Worm (Caenorhabditis elegans) whole organism, L1 larva: ENCODE results near the gene srh-132.

Experiments used
- Y116A8C.19 ChIP-seq: sonication (generic microtip); optimal IDR thresholded peaks from 2 replicates; lab custom pipeline; 2016; ENCODE audit warnings: missing compliant biosample characterization, missing genetic modification characterization, borderline replicate concordance
- ces-1 ChIP-seq: fragments of 150-350 bp; optimal IDR thresholded peaks from 2 replicates; lab custom pipeline; 2014; ENCODE audit warnings: missing biosample characterization, missing genetic modification reagents, missing genetic modification characterization
- dpl-1 ChIP-seq, 3 experiments: fragments of 150-350 bp in 2 of 3; sonication (generic microtip) in 1 of 3; optimal IDR thresholded peaks; 2 replicates each; lab custom pipeline; 2014 to 2017; ENCODE audit warnings: missing biosample characterization in 3 of 3, missing genetic modification characterization in 3 of 3, missing genetic modification reagents in 3 of 3
- egl-27 ChIP-seq, 2 experiments: fragments of 150-350 bp in 1 of 2; sonication (generic microtip); optimal IDR thresholded peaks; 3 replicates each; lab custom pipeline; 2017 to 2018; ENCODE audit warnings: missing biosample characterization in 2 of 2, missing genetic modification characterization in 2 of 2, missing genetic modification reagents in 2 of 2
- elt-2 ChIP-seq: sonication (generic microtip); optimal IDR thresholded peaks from 2 replicates; lab custom pipeline; 2016; ENCODE audit warnings: missing genetic modification characterization, mild to moderate bottlenecking, inconsistent platforms, missing compliant biosample characterization, missing genetic modification reagents
- lin-13 ChIP-seq: fragments of 150-350 bp; optimal IDR thresholded peaks from 2 replicates; lab custom pipeline; 2014; ENCODE audit warnings: missing biosample characterization, missing genetic modification reagents, missing genetic modification characterization
- mdl-1 ChIP-seq, 2 experiments: fragments of 150-350 bp; optimal IDR thresholded peaks; 2 replicates each; lab custom pipeline; 2014 to 2017; ENCODE audit warnings: missing biosample characterization in 2 of 2, missing genetic modification characterization in 2 of 2, inconsistent platforms in 1 of 2
- nhr-11 ChIP-seq: fragments of 150-350 bp; optimal IDR thresholded peaks from 2 replicates; lab custom pipeline; 2014; ENCODE audit warnings: missing biosample characterization, missing genetic modification characterization
- nhr-76 ChIP-seq: sonication (generic microtip); optimal IDR thresholded peaks from 2 replicates; lab custom pipeline; 2017; ENCODE audit warnings: missing biosample characterization, missing genetic modification characterization
- rnt-1 ChIP-seq: sonication (generic microtip); optimal IDR thresholded peaks from 2 replicates; lab custom pipeline; 2016; ENCODE audit warnings: mild to moderate bottlenecking, missing genetic modification characterization, moderate library complexity, missing compliant biosample characterization
- skn-1 ChIP-seq: fragments of 150-350 bp; optimal IDR thresholded peaks from 2 replicates; lab custom pipeline; 2014; ENCODE audit warnings: missing biosample characterization, missing genetic modification characterization
- snpc-4 ChIP-seq: fragments of 150-350 bp; optimal IDR thresholded peaks from 2 replicates; lab custom pipeline; 2014; ENCODE audit warnings: missing biosample characterization, missing genetic modification characterization
- ztf-4 ChIP-seq: fragments of 150-350 bp; optimal IDR thresholded peaks from 2 replicates; lab custom pipeline; 2014; ENCODE audit warnings: missing biosample characterization, missing genetic modification characterization

- TF ChIP-seq snpc-4 (tag; lab: Kevin White, UChicago) (no peak), Y116A8C.19 (tag; lab: Kevin White, UChicago) (no peak), mdl-1 (tag; optimal IDR thresholded peaks at IDR 0.05; lab: Kevin White, UChicago) (no peak), elt-2 (tag; lab: Kevin White, UChicago) (no peak), lin-13 (GFP tag; lab: Kevin White, UChicago) (no peak), rnt-1 (tag; lab: Kevin White, UChicago) (no peak), dpl-1 (GFP tag; optimal IDR thresholded peaks at IDR 0.05; lab: Kevin White, UChicago) (no peak), ces-1 (GFP tag; lab: Kevin White, UChicago) (no peak), nhr-76 (tag; lab: Kevin White, UChicago) (no peak), skn-1 (tag; lab: Kevin White, UChicago) (no peak), ztf-4 (no peak), egl-27 (tag; optimal IDR thresholded peaks at IDR 0.05; lab: Kevin White, UChicago) (no peak), nhr-11 (tag; lab: Kevin White, UChicago) (no peak)
Measured at ce11 chrV:17438317-17438716, 28.3 kb downstream of the srh-132 start, which contains the start of gene srsx-2.
